Worm (Caenorhabditis elegans) whole organism, young adult: ENCODE data around the gene clc-4.

Source experiments
- hrde-1 ChIP-seq: sonication (generic microtip); optimal IDR thresholded peaks from 2 replicates; lab custom pipeline; 2016; ENCODE audit warnings: missing genetic modification characterization, mild to moderate bottlenecking, missing compliant biosample characterization, moderate library complexity, missing genotype, missing genetic modification reagents, borderline replicate concordance
- nhr-120 ChIP-seq: fragments of 200-800 bp; sonication (Bioruptor generic); IDR thresholded peaks from 2 replicates; pipeline ENCODE4 v1.3.6; 2022; ENCODE audit warnings: missing genetic modification characterization, missing compliant biosample characterization

- no peak for TF ChIP-seq hrde-1
- no peak for TF ChIP-seq nhr-120
Measured at ce11 chrX:10753403-10753802, 30.3 kb downstream of the clc-4 start, which contains the start of gene R07A4.3.
